Worm (Caenorhabditis elegans): ENCODE measurements around the gene try-10.

Gene try-10

DNA sequence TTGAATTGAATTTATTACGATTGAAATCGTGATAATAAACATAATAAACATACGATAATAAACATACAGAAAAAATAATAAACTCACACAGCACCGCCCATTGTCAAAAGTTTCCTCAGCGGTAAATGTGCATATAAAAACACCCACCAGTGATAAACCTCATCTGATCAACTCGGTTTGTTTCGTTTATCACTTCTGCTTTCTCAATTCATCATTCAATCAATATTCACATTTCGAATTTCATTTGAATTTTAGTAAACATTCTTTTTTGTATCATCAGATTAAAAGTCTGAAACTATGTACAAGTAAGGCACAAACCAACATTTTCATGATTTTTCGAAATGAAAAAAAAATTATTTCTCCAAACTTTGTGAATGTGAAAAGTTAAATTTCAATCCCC is at the start of gene try-10:
TSS of gene try-10 (minus strand) at position 101 of the 400 bp plus-strand sequence.
- no peak for TF ChIP-seq unc-62 (GFP tag; optimal IDR thresholded peaks at IDR 0.05)

- TF ChIP-seq unc-62 (GFP tag; optimal IDR thresholded peaks at IDR 0.05) = no peak
Measured at ce11 chrV:13061836-13062235, 48.8 kb upstream of the try-10 start, which contains the start of gene F42E8.1. Gene F42E8.1 (plus strand): TSS chrV:13062136.

- no peak for TF ChIP-seq unc-62 (GFP tag; optimal IDR thresholded peaks at IDR 0.05)
Measured at ce11 chrV:13053635-13054034, 40.6 kb upstream of the try-10 start, which contains the start of gene srr-1. Gene srr-1 (minus strand): TSS chrV:13053735.

ce11 chrV:13049149-13049610 is 36.1 kb upstream of the try-10 start, which contains the start of gene W07G4.8:
Gene W07G4.8 (minus strand): TSS chrV:13049560.
- TF ChIP-seq unc-62 (GFP tag; optimal IDR thresholded peaks at IDR 0.05) = no peak

DNA sequence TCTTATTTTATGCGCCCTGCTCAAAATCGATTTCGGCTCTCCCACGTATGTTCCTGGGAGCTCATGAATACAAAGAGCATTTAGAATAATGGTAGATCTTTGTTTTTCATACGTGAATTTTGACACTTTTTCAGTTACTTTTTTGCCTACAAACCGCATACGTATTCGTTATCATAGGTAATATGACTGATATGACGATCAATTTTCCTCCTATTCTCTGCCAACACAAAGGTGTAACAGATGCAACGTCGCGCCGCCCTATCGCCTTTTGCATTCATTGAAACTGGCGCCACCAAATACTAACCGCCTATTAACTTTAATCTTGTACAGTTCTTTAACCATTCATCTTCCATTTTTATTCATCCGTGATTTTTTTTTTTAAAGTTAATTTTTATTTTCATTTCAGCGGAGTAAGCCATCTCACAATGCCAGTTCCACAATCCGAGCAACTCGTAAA is 34.5 kb upstream of the try-10 start, which contains the start of gene W07G4.5:
TSS of gene W07G4.5 (plus strand) at position 407 of the 457 bp plus-strand sequence.
- no peak for TF ChIP-seq unc-62 (GFP tag; optimal IDR thresholded peaks at IDR 0.05)

DNA sequence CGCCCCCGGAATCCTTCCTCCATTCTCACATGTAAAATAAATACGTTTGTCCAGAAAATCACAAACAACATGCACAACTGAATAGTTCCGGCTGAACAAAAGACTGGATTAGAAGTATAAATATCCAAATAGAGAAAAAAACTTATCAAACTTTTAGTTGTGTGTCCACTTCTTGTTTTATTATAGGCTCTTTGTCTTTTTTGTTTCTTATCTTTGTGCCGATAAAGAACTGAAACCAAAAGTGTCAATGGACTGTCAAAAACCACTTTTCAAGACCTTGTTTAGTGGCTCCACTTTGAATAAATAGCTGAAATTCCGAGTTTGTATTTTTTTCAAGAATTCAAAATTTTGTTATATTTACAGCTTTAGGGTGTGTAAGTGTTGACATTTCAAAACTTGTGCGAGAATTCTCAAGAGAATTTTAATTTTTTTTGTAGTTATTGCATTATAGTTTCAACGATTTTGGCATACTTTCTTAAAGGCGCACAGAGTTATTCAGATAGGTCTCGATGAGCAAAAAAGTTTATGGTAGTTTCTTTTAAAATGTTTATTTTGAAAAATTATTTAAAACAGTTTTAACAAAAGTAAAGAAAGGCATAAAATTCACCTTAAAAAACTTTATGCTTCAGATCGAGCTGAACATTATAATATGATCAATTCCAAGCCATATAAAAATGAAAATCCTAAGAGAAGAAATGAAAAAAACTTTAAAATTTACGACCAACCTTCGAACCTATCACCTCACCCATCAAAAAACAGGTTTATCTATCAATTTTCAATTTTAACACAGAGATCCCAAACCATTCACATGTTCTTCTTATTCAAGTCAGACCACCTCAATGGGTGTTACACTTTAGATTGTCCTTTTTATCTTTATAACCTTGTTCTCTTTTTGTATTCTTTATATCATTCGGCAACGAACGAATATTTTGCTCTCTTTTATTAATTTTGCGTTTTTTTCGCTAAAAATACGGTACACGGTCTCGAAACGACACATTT is 33.4 kb upstream of the try-10 start:
- no peak for TF ChIP-seq unc-62 (GFP tag; optimal IDR thresholded peaks at IDR 0.05)

DNA sequence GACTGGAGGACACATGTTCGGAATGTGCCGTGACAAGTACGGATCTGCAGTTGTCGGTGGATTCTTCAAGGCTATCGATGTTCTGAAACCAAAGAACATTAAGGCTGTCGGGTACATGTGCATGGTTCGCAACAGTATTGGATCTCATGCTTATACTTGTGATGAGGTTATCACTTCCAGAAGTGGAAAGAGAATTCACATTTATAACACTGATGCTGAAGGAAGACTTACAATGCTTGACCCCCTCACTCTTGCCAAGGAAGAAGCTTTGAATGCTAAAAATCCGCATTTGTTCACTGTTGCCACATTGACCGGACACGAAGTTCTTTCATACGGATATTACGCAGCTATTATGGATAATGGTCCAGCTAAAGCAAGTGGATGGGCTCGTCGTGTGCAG is 32.0 kb upstream of the try-10 start:
- no peak for TF ChIP-seq unc-62 (GFP tag; optimal IDR thresholded peaks at IDR 0.05)

DNA sequence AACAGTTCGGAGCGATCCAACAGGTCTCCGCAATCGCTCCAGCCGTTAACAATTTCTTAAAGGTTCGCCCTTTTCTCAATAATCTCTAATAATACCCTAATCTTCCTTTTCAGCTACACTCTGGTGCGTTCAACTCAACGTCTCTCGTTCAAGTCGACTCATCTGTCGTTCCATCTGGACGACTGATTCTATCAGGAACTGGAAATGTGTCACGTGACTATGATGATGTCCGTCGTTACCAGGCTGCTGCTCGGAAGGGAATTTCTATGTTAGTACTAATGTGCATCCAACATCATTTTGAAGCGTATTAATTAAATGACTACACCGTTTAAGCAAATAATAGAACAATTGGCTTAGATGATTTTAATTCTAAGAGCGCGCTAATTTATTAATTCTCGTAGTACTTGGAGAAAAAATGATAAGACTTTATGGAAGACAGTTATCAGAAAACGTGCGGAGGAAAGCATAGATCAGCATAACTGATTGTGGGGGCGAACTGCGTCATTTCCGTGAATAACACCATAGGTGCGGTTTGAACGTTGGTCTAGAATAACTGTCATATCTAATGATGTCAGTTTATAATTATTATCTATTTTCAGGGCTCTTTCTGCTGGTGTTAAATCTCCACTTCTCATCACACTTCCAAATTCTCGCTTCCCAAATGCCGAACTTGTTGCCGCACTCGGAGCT is 30.9 kb upstream of the try-10 start:
- TF ChIP-seq unc-62 (GFP tag; optimal IDR thresholded peaks at IDR 0.05) = no peak

ce11 chrV:13043195-13043762 is 30.2 kb upstream of the try-10 start, which contains the start of gene lap-2:
Gene lap-2 (plus strand): TSS chrV:13043712.
- TF ChIP-seq unc-62 (GFP tag; optimal IDR thresholded peaks at IDR 0.05) = no peak

DNA sequence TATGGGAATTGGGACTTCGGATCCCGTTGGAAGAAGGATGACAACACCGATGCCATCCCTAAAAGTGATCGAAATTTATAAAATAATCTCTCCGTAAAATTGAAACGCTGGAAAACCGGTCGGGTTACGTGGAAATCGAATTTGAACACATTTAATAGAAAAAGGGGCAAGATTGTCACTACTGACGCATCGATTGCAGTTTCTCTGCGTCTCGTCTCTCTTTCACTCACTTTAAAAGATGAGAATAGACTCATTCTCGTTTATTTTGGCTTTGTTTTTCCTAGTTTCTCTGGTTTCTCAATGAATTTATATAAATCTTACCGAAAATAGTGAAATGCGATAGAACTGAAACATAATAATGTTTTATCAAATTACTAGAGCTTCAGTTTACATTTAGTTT is 28.6 kb upstream of the try-10 start, which contains the start of gene scyl-1:
TSS of gene scyl-1 (minus strand) at position 56 of the 400 bp plus-strand sequence.
- no peak for TF ChIP-seq unc-62 (GFP tag; optimal IDR thresholded peaks at IDR 0.05)

- TF ChIP-seq unc-62 (GFP tag; optimal IDR thresholded peaks at IDR 0.05) = no peak
Measured at ce11 chrV:13036466-13036865, 23.4 kb upstream of the try-10 start, which contains the start of gene W07G4.2. Gene W07G4.2 (minus strand): TSS chrV:13036566.

- TF ChIP-seq unc-62 (GFP tag; optimal IDR thresholded peaks at IDR 0.05) = no peak
Measured at ce11 chrV:13034604-13035003, 21.5 kb upstream of the try-10 start, which contains the start of gene W07G4.7. Gene W07G4.7 (minus strand): TSS chrV:13034704.

ce11 chrV:13033223-13033622 is 20.2 kb upstream of the try-10 start, which contains the start of gene W07G4.1:
Gene W07G4.1 (plus strand): TSS chrV:13033523.
- TF ChIP-seq unc-62 (GFP tag; optimal IDR thresholded peaks at IDR 0.05) = no peak

DNA sequence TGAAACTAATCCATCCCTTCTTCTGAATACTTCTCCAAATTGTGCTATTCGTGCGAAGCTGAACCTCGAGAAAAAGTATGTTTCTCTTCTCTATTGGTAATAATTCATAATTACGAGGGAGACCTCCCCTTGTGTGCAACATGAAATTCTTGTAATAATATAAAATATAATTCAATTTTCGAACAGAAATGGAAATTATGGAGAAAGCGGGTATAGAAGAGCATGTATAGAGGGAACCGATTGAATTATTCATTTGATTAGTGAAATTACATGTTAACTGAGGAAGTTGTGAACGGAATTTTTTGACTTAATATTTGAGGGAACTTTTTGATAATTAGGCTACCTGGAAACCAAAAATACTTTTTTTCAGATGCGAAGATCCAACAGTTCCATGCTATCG is 15.8 kb upstream of the try-10 start:
- no peak for TF ChIP-seq unc-62 (GFP tag; optimal IDR thresholded peaks at IDR 0.05)

ce11 chrV:13026631-13027299 is 13.7 kb upstream of the try-10 start:
- TF ChIP-seq unc-62 (GFP tag; optimal IDR thresholded peaks at IDR 0.05) = no peak

Data from whole organism, dauer.